Worm (Caenorhabditis elegans) whole organism, L4/young adult: ENCODE data around the gene zig-11.

Experiments used
- dao-5 ChIP-seq: sonication (generic microtip); optimal IDR thresholded peaks from 2 replicates; lab custom pipeline; 2016; ENCODE audit warnings: missing genotype, missing genetic modification characterization, moderate library complexity, missing compliant biosample characterization
- him-1 ChIP-seq: sonication (generic microtip); optimal IDR thresholded peaks from 2 replicates; lab custom pipeline; 2016; ENCODE audit warnings: missing genotype, missing genetic modification reagents, missing genetic modification characterization, missing compliant biosample characterization

ce11 chrV:1870515-1870940 is 22.2 kb downstream of the zig-11 start:
- TF ChIP-seq him-1 (tag; lab: Kevin White, UChicago) (no peak), dao-5 (tag; lab: Kevin White, UChicago) (no peak)
